Fruit fly (Drosophila melanogaster) whole organism, adult: ENCODE measurements around the gene CG11151.

ENCODE experiments used
- CG11617 ChIP-seq: fragments of 200-800 bp; sonication (Bioruptor generic); optimal IDR thresholded peaks from 2 replicates; lab custom pipeline; 2017; ENCODE audit warnings: mild to moderate bottlenecking, missing biosample characterization, missing genetic modification reagents, missing genetic modification characterization
- CG12768 ChIP-seq: fragments of 200-800 bp; sonication (Bioruptor generic); optimal IDR thresholded peaks from 2 replicates; lab custom pipeline; 2017; ENCODE audit warnings: missing biosample characterization, missing genetic modification characterization, mild to moderate bottlenecking, moderate library complexity, missing genetic modification reagents
- CG14711 ChIP-seq: fragments of 200-800 bp; sonication (Bioruptor generic); optimal IDR thresholded peaks from 2 replicates; lab custom pipeline; 2018; ENCODE audit warnings: missing biosample characterization, mild to moderate bottlenecking, missing genetic modification characterization, moderate library complexity
- CG1620 ChIP-seq: fragments of 200-800 bp; sonication (Bioruptor generic); optimal IDR thresholded peaks from 2 replicates; lab custom pipeline; 2016; ENCODE audit warnings: missing biosample characterization, missing genetic modification characterization
- CG33017 ChIP-seq: fragments of 200-800 bp; sonication (Bioruptor generic); optimal IDR thresholded peaks from 2 replicates; lab custom pipeline; 2018; ENCODE audit warnings: missing biosample characterization, mild to moderate bottlenecking, missing genetic modification characterization, moderate library complexity
- CG5204 ChIP-seq: fragments of 200-800 bp; sonication (Bioruptor generic); optimal IDR thresholded peaks from 2 replicates; lab custom pipeline; 2016; ENCODE audit warnings: missing biosample characterization, missing genetic modification characterization
- CG7045 ChIP-seq: fragments of 200-800 bp; sonication (Bioruptor generic); optimal IDR thresholded peaks from 2 replicates; lab custom pipeline; 2017; ENCODE audit warnings: missing biosample characterization, mild to moderate bottlenecking, missing genetic modification characterization
- CG7101 ChIP-seq: fragments of 200-800 bp; sonication (Bioruptor generic); optimal IDR thresholded peaks from 2 replicates; lab custom pipeline; 2018; ENCODE audit warnings: missing biosample characterization, mild to moderate bottlenecking, missing genetic modification characterization, moderate library complexity
- Clk ChIP-seq: fragments of 200-800 bp; sonication (Bioruptor generic); optimal IDR thresholded peaks from 2 replicates; lab custom pipeline; 2017; ENCODE audit warnings: missing biosample characterization, missing genetic modification characterization
- Crg-1 ChIP-seq: fragments of 200-800 bp; sonication (Bioruptor generic); optimal IDR thresholded peaks from 2 replicates; lab custom pipeline; 2016; ENCODE audit warnings: missing biosample characterization, missing genetic modification characterization
- Hr96 ChIP-seq: fragments of 200-800 bp; sonication (Bioruptor generic); optimal IDR thresholded peaks from 2 replicates; lab custom pipeline; 2016; ENCODE audit warnings: missing biosample characterization, missing genetic modification characterization
- Mnt ChIP-seq: fragments of 200-800 bp; sonication (Bioruptor generic); optimal IDR thresholded peaks from 2 replicates; lab custom pipeline; 2016; ENCODE audit warnings: missing biosample characterization, mild to moderate bottlenecking, missing genetic modification characterization
- bab1 ChIP-seq: fragments of 200-800 bp; sonication (Bioruptor generic); optimal IDR thresholded peaks from 3 replicates; lab custom pipeline; 2019; ENCODE audit warnings: missing biosample characterization, mild to moderate bottlenecking, missing genetic modification characterization, moderate library complexity
- cic ChIP-seq: fragments of 200-800 bp; sonication (Bioruptor generic); optimal IDR thresholded peaks from 2 replicates; lab custom pipeline; 2017; ENCODE audit warnings: missing biosample characterization, mild to moderate bottlenecking, missing genetic modification characterization, moderate library complexity
- cnc ChIP-seq, 2 experiments: fragments of >200 bp; optimal IDR thresholded peaks; 2 replicates each; lab custom pipeline; 2017
- kay ChIP-seq: fragments of 200-800 bp; sonication (Bioruptor generic); peaks from one replicate; lab custom pipeline; 2016; ENCODE audit warnings: missing biosample characterization, missing genetic modification characterization, borderline replicate concordance
- ovo ChIP-seq: fragments of 200-800 bp; sonication (Bioruptor generic); optimal IDR thresholded peaks from 2 replicates; lab custom pipeline; 2016; ENCODE audit warnings: missing biosample characterization, missing genetic modification characterization
- pad ChIP-seq: fragments of 200-800 bp; sonication (Bioruptor generic); optimal IDR thresholded peaks from 3 replicates; lab custom pipeline; 2017; ENCODE audit warnings: missing biosample characterization, missing genetic modification characterization, mild to moderate bottlenecking, moderate library complexity, missing genetic modification reagents
- tj ChIP-seq: fragments of 200-800 bp; sonication (Bioruptor generic); optimal IDR thresholded peaks from 3 replicates; lab custom pipeline; 2017; ENCODE audit warnings: missing biosample characterization, mild to moderate bottlenecking, missing genetic modification characterization, moderate library complexity
- toe ChIP-seq: fragments of 200-800 bp; sonication (Bioruptor generic); optimal IDR thresholded peaks from 2 replicates; lab custom pipeline; 2016; ENCODE audit warnings: missing biosample characterization, missing genetic modification characterization

Gene CG11151

dm6 chrX:13783534-13783949, 44.0 kb downstream of the CG11151 start, which contains the start of gene inaE:
Gene inaE, plus strand, starts transcription at chrX:13783714.
- no peak for TF ChIP-seq kay
- peak; percentile 28 for TF ChIP-seq CG7101
- peak; percentile 27 for TF ChIP-seq CG14711 (tag; lab: Kevin White, UChicago)
- TF ChIP-seq pad (GFP tag; lab: Kevin White, UChicago): peak; percentile 25
- no peak for TF ChIP-seq Hr96
- peak; percentile 23 for TF ChIP-seq bab1 (GFP tag; lab: Kevin White, UChicago)
- TF ChIP-seq Clk (GFP tag; lab: Kevin White, UChicago): no peak
- TF ChIP-seq CG1620 (GFP tag; lab: Kevin White, UChicago): peak; percentile 25
- TF ChIP-seq cic (GFP tag; lab: Kevin White, UChicago): peak; percentile 34
- TF ChIP-seq ovo (GFP tag; lab: Kevin White, UChicago): no peak
- TF ChIP-seq CG11617: no peak
- TF ChIP-seq tj (GFP tag; lab: Kevin White, UChicago): peak; percentile 89
- TF ChIP-seq Mnt (GFP tag; lab: Kevin White, UChicago): peak; percentile 50

- peak; percentile 46 for TF ChIP-seq CG12768
- TF ChIP-seq bab1 (GFP tag; lab: Kevin White, UChicago): peak; percentile 50
- peak; percentile 21 for TF ChIP-seq CG33017
- no peak for TF ChIP-seq CG1620 (GFP tag; lab: Kevin White, UChicago)
- peak; percentile 39 for TF ChIP-seq CG14711 (tag; lab: Kevin White, UChicago)
- TF ChIP-seq ovo (GFP tag; lab: Kevin White, UChicago): peak; percentile 61
- no peak for TF ChIP-seq cic (GFP tag; lab: Kevin White, UChicago)
- peak; percentile 60 for TF ChIP-seq CG7045 (GFP tag; lab: Kevin White, UChicago)
- TF ChIP-seq pad (GFP tag; lab: Kevin White, UChicago): peak; percentile 14
- peak; percentile 41 for TF ChIP-seq toe (GFP tag; lab: Kevin White, UChicago)
- peak; percentile 52 for TF ChIP-seq tj (GFP tag; lab: Kevin White, UChicago)
- TF ChIP-seq Crg-1 (GFP tag; lab: Kevin White, UChicago): no peak
- peak; percentile 60 for TF ChIP-seq CG5204
- TF ChIP-seq cnc (optimal IDR thresholded peaks at IDR 0.05; lab: Kevin White, UChicago): no peak
- TF ChIP-seq kay: no peak
- no peak for TF ChIP-seq Hr96
- peak; percentile 31 for TF ChIP-seq CG11617
- TF ChIP-seq Mnt (GFP tag; lab: Kevin White, UChicago): peak; percentile 11
- TF ChIP-seq CG7101: peak; percentile 56
- no peak for TF ChIP-seq Clk (GFP tag; lab: Kevin White, UChicago)
Observed at dm6 chrX:13783958-13784907, 44.7 kb downstream of the CG11151 start.

dm6 chrX:13786037-13786667, 46.6 kb downstream of the CG11151 start:
- TF ChIP-seq CG7045 (GFP tag; lab: Kevin White, UChicago) (no peak), tj (GFP tag; lab: Kevin White, UChicago) (peak; percentile 98), CG33017 (no peak), CG5204 (no peak), Hr96 (no peak), bab1 (GFP tag; lab: Kevin White, UChicago) (peak; percentile 36), Crg-1 (GFP tag; lab: Kevin White, UChicago) (no peak), toe (GFP tag; lab: Kevin White, UChicago) (no peak)

dm6 chrX:13787282-13787850, 47.8 kb downstream of the CG11151 start:
- TF ChIP-seq toe (GFP tag; lab: Kevin White, UChicago): no peak
- no peak for TF ChIP-seq Crg-1 (GFP tag; lab: Kevin White, UChicago)
- no peak for TF ChIP-seq ovo (GFP tag; lab: Kevin White, UChicago)
- TF ChIP-seq Clk (GFP tag; lab: Kevin White, UChicago): no peak
- TF ChIP-seq cic (GFP tag; lab: Kevin White, UChicago): no peak
- TF ChIP-seq Hr96: no peak
- TF ChIP-seq CG7045 (GFP tag; lab: Kevin White, UChicago): no peak
- no peak for TF ChIP-seq kay
- no peak for TF ChIP-seq pad (GFP tag; lab: Kevin White, UChicago)
- no peak for TF ChIP-seq tj (GFP tag; lab: Kevin White, UChicago)
- TF ChIP-seq cnc (optimal IDR thresholded peaks at IDR 0.05; lab: Kevin White, UChicago): no peak
- TF ChIP-seq CG33017: no peak
- TF ChIP-seq CG7101: no peak

- TF ChIP-seq CG33017: no peak
- TF ChIP-seq CG7101: no peak
Observed at dm6 chrX:13788973-13789682, 49.6 kb downstream of the CG11151 start.
